Fruit fly (Drosophila melanogaster) whole organism, embryonic: ENCODE results near the gene Tlk.

Experiments used
- Ada2b ChIP-seq: fragments of 200-800 bp; sonication (Bioruptor generic); IDR thresholded peaks from 2 replicates; pipeline ENCODE4 v1.3.6; 2022; ENCODE audit warnings: missing biosample characterization, missing genetic modification characterization
- CG10274 ChIP-seq: fragments of 200-800 bp; sonication (Bioruptor generic); optimal IDR thresholded peaks from 3 replicates; lab custom pipeline; 2017; ENCODE audit warnings: missing biosample characterization, mild to moderate bottlenecking, missing genetic modification characterization
- CG11696 ChIP-seq: fragments of 200-800 bp; sonication (Bioruptor generic); IDR thresholded peaks from 2 replicates; pipeline ENCODE4 v1.3.6; 2022; ENCODE audit warnings: missing biosample characterization, missing genetic modification characterization
- CG12236 ChIP-seq: fragments of 200-800 bp; sonication (Bioruptor generic); optimal IDR thresholded peaks from 2 replicates; lab custom pipeline; 2016; ENCODE audit warnings: missing biosample characterization, missing genetic modification characterization
- CG12299 ChIP-seq: fragments of 200-800 bp; sonication (Bioruptor generic); optimal IDR thresholded peaks from 2 replicates; lab custom pipeline; 2018; ENCODE audit warnings: missing biosample characterization, mild to moderate bottlenecking, missing genetic modification characterization
- CG12769 ChIP-seq: fragments of 200-800 bp; sonication (Bioruptor generic); optimal IDR thresholded peaks from 2 replicates; lab custom pipeline; 2019; ENCODE audit warnings: missing biosample characterization, mild to moderate bottlenecking, missing genetic modification characterization, moderate library complexity
- CG12942 ChIP-seq: fragments of 200-800 bp; sonication (Bioruptor generic); optimal IDR thresholded peaks from 3 replicates; lab custom pipeline; 2016; ENCODE audit warnings: missing biosample characterization, missing genetic modification characterization
- CG15696 ChIP-seq: fragments of 200-800 bp; sonication (Bioruptor generic); optimal IDR thresholded peaks from 2 replicates; lab custom pipeline; 2019; ENCODE audit warnings: missing biosample characterization, mild to moderate bottlenecking, missing genetic modification characterization, moderate library complexity
- CG16863 ChIP-seq: fragments of 200-800 bp; sonication (Bioruptor generic); optimal IDR thresholded peaks from 3 replicates; lab custom pipeline; 2016; ENCODE audit warnings: missing biosample characterization, missing genetic modification characterization
- CG18619 ChIP-seq: fragments of 200-800 bp; sonication (Bioruptor generic); optimal IDR thresholded peaks from 3 replicates; lab custom pipeline; 2017; ENCODE audit warnings: missing biosample characterization, mild to moderate bottlenecking, missing genetic modification characterization
- CG18764 ChIP-seq: fragments of 200-800 bp; sonication (Bioruptor generic); optimal IDR thresholded peaks from 3 replicates; lab custom pipeline; 2016; ENCODE audit warnings: missing biosample characterization, missing genetic modification characterization
- CG2116 ChIP-seq: fragments of 200-800 bp; sonication (Bioruptor generic); optimal IDR thresholded peaks from 3 replicates; lab custom pipeline; 2018; ENCODE audit warnings: missing biosample characterization, mild to moderate bottlenecking, missing genetic modification characterization
- CG30431 ChIP-seq: fragments of 200-800 bp; sonication (Bioruptor generic); optimal IDR thresholded peaks from 2 replicates; lab custom pipeline; 2017; ENCODE audit warnings: missing biosample characterization, missing genetic modification characterization
- CG31441 ChIP-seq: fragments of 200-800 bp; sonication (Bioruptor generic); IDR thresholded peaks from 2 replicates; pipeline ENCODE4 v1.3.6; 2022; ENCODE audit warnings: missing biosample characterization, missing genetic modification characterization
- CG3847 ChIP-seq: fragments of 200-800 bp; sonication (Bioruptor generic); IDR thresholded peaks from 2 replicates; pipeline ENCODE4 v1.3.6; 2022; ENCODE audit warnings: missing biosample characterization, missing genetic modification characterization
- CG4360 ChIP-seq: fragments of 200-800 bp; sonication (Bioruptor generic); IDR thresholded peaks from 2 replicates; pipeline ENCODE4 v1.3.6; 2022; ENCODE audit warnings: missing biosample characterization, missing genetic modification characterization
- CG43689 ChIP-seq: fragments of 200-800 bp; sonication (Bioruptor generic); IDR thresholded peaks from 2 replicates; pipeline ENCODE4 v1.3.6; 2022; ENCODE audit warnings: missing biosample characterization, missing genetic modification characterization
- CG6254 ChIP-seq: fragments of 200-800 bp; sonication (Bioruptor generic); optimal IDR thresholded peaks from 3 replicates; lab custom pipeline; 2017; ENCODE audit warnings: mild to moderate bottlenecking, missing biosample characterization, missing genetic modification reagents, missing genetic modification characterization
- CG7372 ChIP-seq: fragments of 200-800 bp; sonication (Bioruptor generic); IDR thresholded peaks from 2 replicates; pipeline ENCODE4 v1.3.6; 2022; ENCODE audit warnings: missing biosample characterization, missing genetic modification characterization
- CG9609 ChIP-seq: fragments of 200-800 bp; sonication (Bioruptor generic); optimal IDR thresholded peaks from 3 replicates; lab custom pipeline; 2016; ENCODE audit warnings: missing biosample characterization, missing genetic modification characterization
- CG9817 ChIP-seq: fragments of 200-800 bp; sonication (Bioruptor generic); optimal IDR thresholded peaks from 2 replicates; lab custom pipeline; 2018; ENCODE audit warnings: missing biosample characterization, mild to moderate bottlenecking, missing genetic modification characterization, moderate library complexity
- Chrac-16 ChIP-seq: fragments of 200-800 bp; sonication (Bioruptor generic); optimal IDR thresholded peaks from 3 replicates; lab custom pipeline; 2016; ENCODE audit warnings: missing biosample characterization, missing genetic modification characterization
- CkIIα-i1 ChIP-seq: fragments of 200-800 bp; sonication (Bioruptor generic); IDR thresholded peaks from 2 replicates; pipeline ENCODE4 v1.3.6; 2022; ENCODE audit warnings: missing biosample characterization, missing genetic modification characterization
- Dll ChIP-seq: fragments of 200-800 bp; sonication (Bioruptor generic); IDR thresholded peaks from 4 replicates; pipeline ENCODE4 v1.3.6; 2022; ENCODE audit warnings: missing biosample characterization, missing genetic modification characterization; ENCODE audit not compliant: partially characterized antibody
- Dp ChIP-seq: fragments of 200-800 bp; sonication (Bioruptor generic); optimal IDR thresholded peaks from 2 replicates; lab custom pipeline; 2018; ENCODE audit warnings: missing biosample characterization, mild to moderate bottlenecking, missing genetic modification characterization, moderate library complexity
- Hr51 ChIP-seq, 2 experiments: fragments of 200-800 bp; sonication (Bioruptor generic); optimal IDR thresholded peaks; 2 replicates in 1 of 2; 3 replicates in 1 of 2; lab custom pipeline; 2016 to 2018; ENCODE audit warnings: missing biosample characterization in 2 of 2, missing genetic modification characterization in 2 of 2, mild to moderate bottlenecking in 1 of 2, moderate library complexity in 1 of 2
- Hsf ChIP-seq: fragments of 200-800 bp; sonication (Bioruptor generic); optimal IDR thresholded peaks from 3 replicates; lab custom pipeline; 2016; ENCODE audit warnings: missing biosample characterization, missing genetic modification characterization
- PHDP ChIP-seq: fragments of 200-800 bp; sonication (Bioruptor generic); optimal IDR thresholded peaks from 3 replicates; lab custom pipeline; 2018; ENCODE audit warnings: missing biosample characterization, mild to moderate bottlenecking, missing genetic modification characterization, moderate library complexity
- Side ChIP-seq: fragments of 200-800 bp; sonication (Bioruptor generic); optimal IDR thresholded peaks from 2 replicates; lab custom pipeline; 2016; ENCODE audit warnings: missing biosample characterization, missing genetic modification characterization
- Stat92E ChIP-seq, 3 experiments: fragments of >200 bp in 2 of 3; fragments of 200-800 bp in 1 of 3; sonication (Bioruptor generic) in 1 of 3; optimal IDR thresholded peaks; 2 replicates each; lab custom pipeline; 2017 to 2019; ENCODE audit warnings: missing biosample characterization in 3 of 3, missing genetic modification characterization in 3 of 3, mild to moderate bottlenecking in 1 of 3, moderate library complexity in 1 of 3
- aop ChIP-seq: fragments of 200-800 bp; sonication (Bioruptor generic); IDR thresholded peaks from 2 replicates; pipeline ENCODE4 v1.3.6; 2022; ENCODE audit warnings: missing biosample characterization, missing genetic modification characterization
- ap ChIP-seq: fragments of 200-800 bp; sonication (Bioruptor generic); IDR thresholded peaks from 2 replicates; pipeline ENCODE4 v1.3.6; 2022; ENCODE audit warnings: missing biosample characterization, missing genetic modification characterization
- btn ChIP-seq: fragments of 200-800 bp; sonication (Bioruptor generic); optimal IDR thresholded peaks from 2 replicates; lab custom pipeline; 2016; ENCODE audit warnings: missing biosample characterization, missing genetic modification characterization
- emc ChIP-seq: fragments of 200-800 bp; sonication (Bioruptor generic); optimal IDR thresholded peaks from 2 replicates; lab custom pipeline; 2016; ENCODE audit warnings: missing biosample characterization, missing genetic modification characterization
- hb ChIP-seq: fragments of 200-800 bp; sonication (Bioruptor generic); IDR thresholded peaks from 3 replicates; pipeline ENCODE4 v1.3.6; 2022; ENCODE audit warnings: missing biosample characterization, missing genetic modification characterization; ENCODE audit not compliant: partially characterized antibody
- hth ChIP-seq: fragments of >200 bp; optimal IDR thresholded peaks from 2 replicates; lab custom pipeline; 2017; ENCODE audit warnings: inconsistent platforms
- lilli ChIP-seq: fragments of 200-800 bp; sonication (Bioruptor generic); optimal IDR thresholded peaks from 3 replicates; lab custom pipeline; 2016; ENCODE audit warnings: missing biosample characterization, missing genetic modification characterization
- mam ChIP-seq: fragments of 200-800 bp; sonication (Bioruptor generic); optimal IDR thresholded peaks from 3 replicates; lab custom pipeline; 2016; ENCODE audit warnings: missing biosample characterization, missing genetic modification characterization
- nerfin-2 ChIP-seq: fragments of 200-800 bp; sonication (Bioruptor generic); IDR thresholded peaks from 2 replicates; pipeline ENCODE4 v1.3.6; 2022; ENCODE audit warnings: missing biosample characterization, missing genetic modification characterization; ENCODE audit not compliant: partially characterized antibody
- p53 ChIP-seq: fragments of 200-800 bp; sonication (Bioruptor generic); optimal IDR thresholded peaks from 2 replicates; lab custom pipeline; 2016; ENCODE audit warnings: missing biosample characterization, missing genetic modification characterization
- pho ChIP-seq: fragments of 200-800 bp; sonication (Bioruptor generic); optimal IDR thresholded peaks from 2 replicates; lab custom pipeline; 2016; ENCODE audit warnings: missing biosample characterization, missing genetic modification characterization
- pita ChIP-seq: fragments of 200-800 bp; sonication (Bioruptor generic); optimal IDR thresholded peaks from 2 replicates; lab custom pipeline; 2017; ENCODE audit warnings: missing biosample characterization, mild to moderate bottlenecking, missing genetic modification characterization
- repo ChIP-seq: fragments of 200-800 bp; sonication (Bioruptor generic); optimal IDR thresholded peaks from 2 replicates; lab custom pipeline; 2016; ENCODE audit warnings: missing biosample characterization, missing genetic modification characterization
- shn ChIP-seq: fragments of 200-800 bp; sonication (Bioruptor generic); optimal IDR thresholded peaks from 3 replicates; lab custom pipeline; 2016; ENCODE audit warnings: missing biosample characterization, missing genetic modification characterization
- sr ChIP-seq: fragments of 200-800 bp; sonication (Bioruptor generic); IDR thresholded peaks from 3 replicates; pipeline ENCODE4 v1.3.6; 2022; ENCODE audit warnings: missing biosample characterization, missing genetic modification characterization
- unc-4 ChIP-seq: fragments of 200-800 bp; sonication (Bioruptor generic); IDR thresholded peaks from 2 replicates; pipeline ENCODE4 v1.3.6; 2022; ENCODE audit warnings: missing biosample characterization, missing genetic modification characterization; ENCODE audit not compliant: partially characterized antibody
- usp ChIP-seq: fragments of >200 bp; optimal IDR thresholded peaks from 2 replicates; lab custom pipeline; 2017; ENCODE audit warnings: missing biosample characterization, missing genetic modification characterization
- vnd ChIP-seq: fragments of 200-800 bp; sonication (Bioruptor generic); IDR thresholded peaks from 3 replicates; pipeline ENCODE4 v1.3.6; 2022; ENCODE audit warnings: missing biosample characterization, missing genetic modification characterization; ENCODE audit not compliant: partially characterized antibody
- wor ChIP-seq: fragments of 200-800 bp; sonication (Bioruptor generic); IDR thresholded peaks from 2 replicates; pipeline ENCODE4 v1.3.6; 2022; ENCODE audit warnings: missing biosample characterization, missing genetic modification characterization
- yki ChIP-seq: fragments of >200 bp; optimal IDR thresholded peaks from 3 replicates; lab custom pipeline; 2018
- zen2 ChIP-seq: fragments of 200-800 bp; sonication (Bioruptor generic); IDR thresholded peaks from 3 replicates; pipeline ENCODE4 v1.3.6; 2022; ENCODE audit warnings: missing biosample characterization, missing genetic modification characterization; ENCODE audit not compliant: partially characterized antibody

The Tlk gene

dm6 chrX:3743891-3744491, 24.2 kb downstream of the Tlk start (continued):
- TF ChIP-seq aop (GFP tag; lab: Robert Waterston, UW) (peak; percentile 47; the same call in 1 of the 2 replicates), CG10274 (GFP tag; lab: Kevin White, UChicago) (peak; percentile 30), nerfin-2 (GFP tag; lab: Robert Waterston, UW) (no peak), CG2116 (GFP tag; lab: Kevin White, UChicago) (peak; percentile 49), CG43689 (GFP tag; lab: Robert Waterston, UW) (peak; percentile 37), CG30431 (GFP tag; lab: Kevin White, UChicago) (peak; percentile 68), vnd (no peak), Hsf (GFP tag; lab: Kevin White, UChicago) (peak; percentile 42), CG18619 (GFP tag; lab: Kevin White, UChicago) (peak; percentile 91), CG12236 (GFP tag; lab: Kevin White, UChicago) (no peak), Stat92E (GFP tag; optimal IDR thresholded peaks at IDR 0.05; lab: Kevin White, UChicago) (no peak), CG3847 (GFP tag; lab: Robert Waterston, UW) (peak; percentile 56), CG15696 (tag; lab: Kevin White, UChicago) (peak; percentile 61), usp (no peak), sr (GFP tag; lab: Robert Waterston, UW) (no peak; the same call in 2 of the 3 replicates), hth (lab: Kevin White, UChicago) (no peak), CG31441 (GFP tag; lab: Robert Waterston, UW) (peak; percentile 87), CG12942 (GFP tag; lab: Kevin White, UChicago) (peak; percentile 77), hb (no peak), pita (GFP tag; lab: Kevin White, UChicago) (no peak), pho (GFP tag; lab: Kevin White, UChicago) (no peak), mam (GFP tag; lab: Kevin White, UChicago) (no peak), CG9609 (GFP tag; lab: Kevin White, UChicago) (no peak), lilli (GFP tag; lab: Kevin White, UChicago) (peak; percentile 24), PHDP (tag; lab: Kevin White, UChicago) (peak; percentile 87), p53 (no peak), ap (GFP tag; lab: Robert Waterston, UW) (peak; percentile 57), Chrac-16 (GFP tag; lab: Kevin White, UChicago) (peak; percentile 52), Hr51 (GFP tag; optimal IDR thresholded peaks at IDR 0.05; lab: Kevin White, UChicago) (peak in 1 of 2 experiments; percentile 94), CG7372 (peak; percentile 75), CG18764 (GFP tag; lab: Kevin White, UChicago) (peak; percentile 63), repo (GFP tag; lab: Kevin White, UChicago) (no peak), zen2 (GFP tag; lab: Robert Waterston, UW) (no peak), Dll (GFP tag; lab: Robert Waterston, UW) (no peak), CG12299 (tag; lab: Kevin White, UChicago) (peak; percentile 69), CG4360 (GFP tag; lab: Robert Waterston, UW) (no peak), emc (GFP tag; lab: Kevin White, UChicago) (no peak), Side (GFP tag; lab: Kevin White, UChicago) (no peak), Dp (GFP tag; lab: Kevin White, UChicago) (no peak), CG12769 (tag; lab: Kevin White, UChicago) (no peak), CkIIα-i1 (GFP tag; lab: Robert Waterston, UW) (no peak), wor (peak; percentile 86), unc-4 (GFP tag; lab: Robert Waterston, UW) (no peak), yki (no peak), btn (GFP tag; lab: Kevin White, UChicago) (no peak), CG9817 (peak; percentile 62), CG16863 (GFP tag; lab: Kevin White, UChicago) (no peak), CG6254 (GFP tag; lab: Kevin White, UChicago) (peak; percentile 79), Ada2b (GFP tag; lab: Robert Waterston, UW) (peak; percentile 62; the same call in 1 of the 2 replicates), shn (GFP tag; lab: Kevin White, UChicago) (no peak), CG11696 (GFP tag; lab: Robert Waterston, UW) (peak; percentile 53)
